Worm (Caenorhabditis elegans): ENCODE results near the gene F56D6.18.

The F56D6.18 gene

ce11 chrIV:3926117-3926516, 14.4 kb upstream of the F56D6.18 start, which contains the start of gene clec-68:
TSS of gene clec-68 (plus strand) at chrIV:3926417.
- no peak for TF ChIP-seq unc-39 (tag; optimal IDR thresholded peaks at IDR 0.05)
- no peak for TF ChIP-seq dmd-4 (tag; optimal IDR thresholded peaks at IDR 0.05)
- no peak for TF ChIP-seq ztf-4 (tag; optimal IDR thresholded peaks at IDR 0.05)
- TF ChIP-seq snpc-4 (tag; optimal IDR thresholded peaks at IDR 0.05) = no peak
- TF ChIP-seq elt-3 (tag; optimal IDR thresholded peaks at IDR 0.05) = no peak
- no peak for TF ChIP-seq zag-1 (tag; optimal IDR thresholded peaks at IDR 0.05)
- no peak for TF ChIP-seq sma-3 (GFP tag; optimal IDR thresholded peaks at IDR 0.05)
- no peak for TF ChIP-seq gmeb-1 (tag; optimal IDR thresholded peaks at IDR 0.05)
- TF ChIP-seq nhr-129 (tag; optimal IDR thresholded peaks at IDR 0.05) = no peak
- no peak for TF ChIP-seq unc-62 (GFP tag; optimal IDR thresholded peaks at IDR 0.05)

DNA sequence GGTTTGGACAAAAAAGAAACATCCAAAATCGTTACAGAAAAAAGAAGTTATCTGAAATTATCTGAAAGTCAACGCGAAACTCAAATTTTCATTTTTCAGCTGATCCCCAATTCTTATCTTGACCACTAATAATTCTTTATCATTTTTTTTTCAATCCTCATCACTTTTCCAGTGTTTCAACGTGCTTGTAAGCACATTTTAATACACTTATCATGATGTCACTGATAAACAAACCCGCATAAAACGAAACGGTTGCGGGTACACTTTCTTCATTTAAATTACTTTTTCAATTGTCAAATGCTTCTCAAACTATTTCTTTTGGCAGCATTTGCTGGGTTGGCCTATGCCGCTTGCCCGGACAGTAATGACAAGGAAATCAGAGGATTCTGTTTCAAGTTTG, 10.2 kb upstream of the F56D6.18 start, which contains the start of gene clec-67:
TSS of gene clec-67 (plus strand) at position 268 of the 400 bp plus-strand sequence.
- TF ChIP-seq nhr-21 (tag; optimal IDR thresholded peaks at IDR 0.05) (no peak), nhr-25 (tag; optimal IDR thresholded peaks at IDR 0.05) (no peak), elt-1 (tag; optimal IDR thresholded peaks at IDR 0.05) (no peak), mab-5 (tag; optimal IDR thresholded peaks at IDR 0.05) (no peak), sma-9 (GFP tag; optimal IDR thresholded peaks at IDR 0.05) (peak; percentile 40), sma-9 (tag; optimal IDR thresholded peaks at IDR 0.05) (no peak), ceh-82 (tag; optimal IDR thresholded peaks at IDR 0.05) (no peak), fos-1 (tag; optimal IDR thresholded peaks at IDR 0.05) (peak; percentile 79), lin-39 (tag; optimal IDR thresholded peaks at IDR 0.05) (no peak), lin-11 (tag; optimal IDR thresholded peaks at IDR 0.05) (no peak), gmeb-1 (tag; optimal IDR thresholded peaks at IDR 0.05) (no peak), ZK546.5 (tag; optimal IDR thresholded peaks at IDR 0.05) (no peak), nhr-237 (tag; optimal IDR thresholded peaks at IDR 0.05) (no peak)

- TF ChIP-seq ama-1 (optimal IDR thresholded peaks at IDR 0.05) (no peak), lin-39 (tag; optimal IDR thresholded peaks at IDR 0.05) (no peak), nhr-77 (tag; optimal IDR thresholded peaks at IDR 0.05) (no peak), lin-11 (tag; optimal IDR thresholded peaks at IDR 0.05) (no peak), blmp-1 (tag; optimal IDR thresholded peaks at IDR 0.05; ENCODE audit: insufficient read depth) (no peak), ceh-16 (tag; optimal IDR thresholded peaks at IDR 0.05) (no peak), unc-62 (GFP tag; optimal IDR thresholded peaks at IDR 0.05) (no peak), ztf-4 (tag; optimal IDR thresholded peaks at IDR 0.05) (no peak), unc-55 (GFP tag; optimal IDR thresholded peaks at IDR 0.05) (no peak), ZK546.5 (tag; optimal IDR thresholded peaks at IDR 0.05) (no peak), zag-1 (tag; optimal IDR thresholded peaks at IDR 0.05) (no peak), nhr-25 (tag; optimal IDR thresholded peaks at IDR 0.05) (no peak)
Measured at ce11 chrIV:3919506-3919905, 7.8 kb upstream of the F56D6.18 start, which contains the start of gene srz-19. TSS of gene srz-19 (plus strand) at chrIV:3919806.

- TF ChIP-seq fos-1 (tag; optimal IDR thresholded peaks at IDR 0.05) = no peak
- TF ChIP-seq dmd-4 (tag; optimal IDR thresholded peaks at IDR 0.05) = no peak
Measured at ce11 chrIV:3918160-3918559, 6.4 kb upstream of the F56D6.18 start, which contains the start of gene F56D6.23. TSS of gene F56D6.23 (plus strand) at chrIV:3918460.

- TF ChIP-seq elt-3 (tag; optimal IDR thresholded peaks at IDR 0.05) (no peak), C34F6.9 (tag; optimal IDR thresholded peaks at IDR 0.05) (no peak), ama-1 (optimal IDR thresholded peaks at IDR 0.05) (no peak), snpc-4 (tag; optimal IDR thresholded peaks at IDR 0.05) (no peak), peb-1 (tag; optimal IDR thresholded peaks at IDR 0.05) (no peak), nhr-21 (tag; optimal IDR thresholded peaks at IDR 0.05) (no peak), lsy-2 (tag; optimal IDR thresholded peaks at IDR 0.05) (no peak), ztf-1 (GFP tag; conservative IDR thresholded peaks at IDR 0.05) (no peak)
Measured at ce11 chrIV:3917405-3917804, 5.7 kb upstream of the F56D6.18 start, which contains the start of gene F56D6.14. TSS of gene F56D6.14 (plus strand) at chrIV:3917705.

ce11 chrIV:3915296-3915695, 3.5 kb upstream of the F56D6.18 start, which contains the start of gene srz-20:
TSS of gene srz-20 (plus strand) at chrIV:3915596.
- TF ChIP-seq ceh-82 (tag; optimal IDR thresholded peaks at IDR 0.05) (no peak), ceh-16 (tag; optimal IDR thresholded peaks at IDR 0.05) (no peak), gmeb-1 (tag; optimal IDR thresholded peaks at IDR 0.05) (no peak)

All from whole organism, L2 larva.